Worm (Caenorhabditis elegans) whole organism, L2 larva: ENCODE measurements around the gene cts-1.

Experiments
- blmp-1 ChIP-seq: sonication (generic microtip); optimal IDR thresholded peaks from 2 replicates; lab custom pipeline; 2017; ENCODE audit warnings: missing genetic modification characterization, mild to moderate bottlenecking, missing compliant biosample characterization, antibody characterized with exemption, moderate library complexity; ENCODE audit not compliant: insufficient read depth
- mab-5 ChIP-seq: fragments of 150-350 bp; optimal IDR thresholded peaks from 2 replicates; lab custom pipeline; 2014; ENCODE audit warnings: missing biosample characterization, missing genetic modification characterization
- nhr-77 ChIP-seq: fragments of 150-350 bp; optimal IDR thresholded peaks from 2 replicates; lab custom pipeline; 2014; ENCODE audit warnings: missing biosample characterization, missing genetic modification characterization

- TF ChIP-seq mab-5 (tag; lab: Kevin White, UChicago) = no peak
- no peak for TF ChIP-seq blmp-1 (tag; lab: Kevin White, UChicago)
- no peak for TF ChIP-seq nhr-77
Observed at ce11 chrIII:10178552-10178951, 37.9 kb downstream of the cts-1 start.
